Worm (Caenorhabditis elegans) whole organism, early embryonic: Measurements from ENCODE around the gene F49E11.2.

Experiments
- B0310.2 ChIP-seq: sonication (generic microtip); optimal IDR thresholded peaks from 2 replicates; lab custom pipeline; 2016; ENCODE audit warnings: mild to moderate bottlenecking, missing genetic modification characterization, missing compliant biosample characterization
- F13C5.2 ChIP-seq: sonication (generic microtip); optimal IDR thresholded peaks from 2 replicates; lab custom pipeline; 2017; ENCODE audit warnings: mild to moderate bottlenecking, missing genetic modification characterization, inconsistent platforms, missing compliant biosample characterization
- aly-1 ChIP-seq: sonication (generic microtip); optimal IDR thresholded peaks from 2 replicates; lab custom pipeline; 2016; ENCODE audit warnings: missing genetic modification characterization, missing compliant biosample characterization
- ama-1 ChIP-seq: fragments of 150-350 bp; optimal IDR thresholded peaks from 2 replicates; lab custom pipeline; 2014
- ceh-13 ChIP-seq: fragments of 200-800 bp; sonication (Bioruptor generic); optimal IDR thresholded peaks from 2 replicates; lab custom pipeline; 2018; ENCODE audit warnings: mild to moderate bottlenecking, missing genetic modification characterization, missing compliant biosample characterization
- ceh-36 ChIP-seq: sonication (generic microtip); optimal IDR thresholded peaks from 2 replicates; lab custom pipeline; 2016; ENCODE audit warnings: missing genetic modification characterization, inconsistent platforms, missing compliant biosample characterization
- ets-7 ChIP-seq: sonication (generic microtip); optimal IDR thresholded peaks from 2 replicates; lab custom pipeline; 2016; ENCODE audit warnings: missing genotype, missing genetic modification characterization, missing compliant biosample characterization
- flt-1 ChIP-seq: fragments of 200-800 bp; sonication (Bioruptor generic); IDR thresholded peaks from 2 replicates; pipeline ENCODE4 v1.3.6; 2022; ENCODE audit warnings: missing genetic modification characterization, missing compliant biosample characterization
- hmbx-1 ChIP-seq: sonication (generic microtip); optimal IDR thresholded peaks from 2 replicates; lab custom pipeline; 2016; ENCODE audit warnings: mild to moderate bottlenecking, missing genetic modification characterization, missing compliant biosample characterization
- hmg-4 ChIP-seq: fragments of 200-800 bp; sonication (Bioruptor generic); optimal IDR thresholded peaks from 2 replicates; lab custom pipeline; 2018; ENCODE audit warnings: mild to moderate bottlenecking, missing genetic modification characterization, missing compliant biosample characterization
- hnd-1 ChIP-seq: sonication (generic microtip); optimal IDR thresholded peaks from 2 replicates; lab custom pipeline; 2016; ENCODE audit warnings: missing genetic modification characterization, missing compliant biosample characterization
- pes-1 ChIP-seq: fragments of 200-800 bp; sonication (Bioruptor generic); IDR thresholded peaks from 2 replicates; pipeline ENCODE4 v1.3.6; 2022; ENCODE audit warnings: missing genetic modification reagents, missing genetic modification characterization, missing compliant biosample characterization
- scrt-1 ChIP-seq: fragments of 200-800 bp; sonication (Bioruptor generic); IDR thresholded peaks from 2 replicates; pipeline ENCODE4 v1.3.6; 2022; ENCODE audit warnings: missing genetic modification characterization, missing compliant biosample characterization
- sea-1 ChIP-seq: fragments of 200-800 bp; sonication (Bioruptor generic); conservative IDR thresholded peaks from 2 replicates; pipeline ENCODE4 v1.3.6; 2022; ENCODE audit warnings: missing genetic modification characterization, missing compliant biosample characterization
- tbx-11 ChIP-seq: fragments of 200-800 bp; sonication (Bioruptor generic); IDR thresholded peaks from 2 replicates; pipeline ENCODE4 v1.3.6; 2022; ENCODE audit warnings: missing genetic modification characterization, missing compliant biosample characterization
- tbx-37 ChIP-seq: fragments of 200-800 bp; sonication (Bioruptor generic); conservative IDR thresholded peaks from 2 replicates; pipeline ENCODE4 v1.3.6; 2022; ENCODE audit warnings: missing genetic modification reagents, missing genetic modification characterization, missing compliant biosample characterization
- tra-4 ChIP-seq: sonication (generic microtip); optimal IDR thresholded peaks from 2 replicates; lab custom pipeline; 2017; ENCODE audit warnings: missing genetic modification characterization, missing compliant biosample characterization

F49E11.2 gene

DNA sequence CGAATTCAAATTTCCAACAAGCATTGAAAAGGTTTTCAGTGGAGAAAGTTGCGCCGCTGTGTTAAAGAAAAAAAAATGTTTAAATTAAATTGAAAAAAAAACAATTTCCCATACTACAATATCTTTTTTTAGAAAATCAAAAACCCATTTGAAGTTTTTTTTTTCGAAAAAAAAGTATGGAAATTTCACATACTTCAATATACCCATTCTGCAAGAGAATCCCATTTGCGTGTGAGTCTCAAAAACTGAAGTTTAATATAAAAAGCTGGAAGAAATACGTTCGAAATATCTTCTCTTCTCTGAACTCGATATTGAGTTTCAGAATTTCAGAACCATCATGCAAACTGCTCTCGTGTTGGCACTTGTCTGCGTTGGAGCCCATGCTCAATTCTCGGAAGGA, 31.4 kb upstream of the F49E11.2 start, which contains the start of gene scl-7:
TSS of gene scl-7 (plus strand) at position 301 of the 400 bp plus-strand sequence.
- no peak for TF ChIP-seq hmg-4
- no peak for TF ChIP-seq F13C5.2 (tag; lab: Kevin White, UChicago)
- no peak for TF ChIP-seq tbx-37
- TF ChIP-seq aly-1 (tag; lab: Kevin White, UChicago): no peak
- TF ChIP-seq scrt-1: no peak
- TF ChIP-seq tra-4 (tag; lab: Kevin White, UChicago): no peak
- TF ChIP-seq hmbx-1 (tag; lab: Kevin White, UChicago): no peak
- no peak for TF ChIP-seq ets-7 (tag; lab: Kevin White, UChicago)
- TF ChIP-seq ceh-13: no peak
- no peak for TF ChIP-seq ama-1 (lab: Kevin White, UChicago)

DNA sequence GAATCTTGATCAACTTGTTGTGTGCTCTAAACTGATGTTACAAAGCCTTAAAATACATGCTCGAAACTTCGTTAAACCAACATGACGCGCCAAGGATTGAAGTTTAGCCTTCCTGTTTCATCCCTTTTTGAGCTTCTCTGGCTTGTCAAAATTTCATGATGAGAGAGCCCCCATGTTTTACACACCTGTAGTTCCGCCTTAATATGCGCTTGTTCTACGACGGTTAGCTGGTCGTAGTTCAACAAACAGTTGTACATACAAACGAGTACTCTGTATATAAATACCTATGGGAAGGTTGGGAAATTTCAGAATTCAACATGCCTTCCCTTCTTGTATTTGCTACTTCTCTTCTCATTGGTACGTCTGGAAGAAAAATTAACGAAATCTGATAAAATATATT, 29.7 kb upstream of the F49E11.2 start, which contains the start of gene scl-6:
TSS of gene scl-6 (plus strand) at position 301 of the 400 bp plus-strand sequence.
- TF ChIP-seq tbx-37: no peak
- TF ChIP-seq flt-1 (GFP tag; lab: Robert Waterston, UW): no peak
- TF ChIP-seq B0310.2 (tag; lab: Kevin White, UChicago): no peak
- no peak for TF ChIP-seq ceh-36 (tag; lab: Kevin White, UChicago)
- no peak for TF ChIP-seq tbx-11
- no peak for TF ChIP-seq hnd-1 (tag; lab: Kevin White, UChicago)
- no peak for TF ChIP-seq scrt-1
- TF ChIP-seq tra-4 (tag; lab: Kevin White, UChicago): no peak
- TF ChIP-seq hmg-4: no peak
- TF ChIP-seq sea-1: no peak
- no peak for TF ChIP-seq ets-7 (tag; lab: Kevin White, UChicago)
- no peak for TF ChIP-seq pes-1 (GFP tag; lab: Robert Waterston, UW)
- TF ChIP-seq F13C5.2 (tag; lab: Kevin White, UChicago): no peak
- no peak for TF ChIP-seq hmbx-1 (tag; lab: Kevin White, UChicago)
- TF ChIP-seq ceh-13: no peak
- TF ChIP-seq ama-1 (lab: Kevin White, UChicago): no peak
- TF ChIP-seq aly-1 (tag; lab: Kevin White, UChicago): no peak

DNA sequence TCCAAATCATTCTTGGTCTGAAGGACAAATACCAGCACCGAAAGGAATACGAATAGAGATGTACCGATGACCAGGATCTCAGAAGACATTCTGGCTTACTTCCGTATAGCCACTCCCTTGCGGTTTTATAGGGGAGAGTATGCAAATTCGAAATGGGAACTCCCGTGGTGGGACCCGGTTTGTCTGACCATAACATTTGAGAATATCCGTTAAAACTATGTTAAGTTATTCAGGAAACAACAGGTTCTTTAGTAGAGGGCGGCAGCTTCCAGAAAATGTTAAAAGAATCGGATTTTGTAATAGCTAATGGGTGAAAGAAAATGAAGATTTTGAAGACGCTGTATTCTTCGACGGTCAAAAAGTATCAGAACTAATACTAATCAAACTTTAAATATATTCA, 28.4 kb upstream of the F49E11.2 start, which contains the start of gene col-131:
TSS of gene col-131 (minus strand) at position 101 of the 400 bp plus-strand sequence.
- no peak for TF ChIP-seq ets-7 (tag; lab: Kevin White, UChicago)
- no peak for TF ChIP-seq ama-1 (lab: Kevin White, UChicago)

DNA sequence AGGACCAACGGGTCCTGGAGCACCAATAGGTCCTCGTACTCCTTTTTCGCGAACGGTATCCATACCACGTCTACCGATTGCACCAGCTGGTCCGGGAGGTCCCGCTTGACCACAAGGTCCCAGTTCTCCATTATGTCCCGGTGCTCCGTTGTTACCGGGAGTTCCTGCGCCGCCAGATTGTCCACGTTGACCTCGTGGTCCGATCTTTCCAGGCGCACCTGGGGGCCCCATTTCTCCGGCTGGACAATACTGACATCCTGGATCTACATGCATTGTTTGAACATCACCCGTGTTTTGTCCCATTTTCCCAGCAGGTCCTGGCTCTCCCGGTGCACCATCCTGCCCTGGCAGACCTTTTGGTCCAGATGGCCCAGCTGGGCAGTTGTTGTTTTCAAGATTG, 27.3 kb upstream of the F49E11.2 start:
- TF ChIP-seq aly-1 (tag; lab: Kevin White, UChicago) (no peak), sea-1 (0 out of 2 replicates have a peak, but pooled peaks have one; percentile 37)

DNA sequence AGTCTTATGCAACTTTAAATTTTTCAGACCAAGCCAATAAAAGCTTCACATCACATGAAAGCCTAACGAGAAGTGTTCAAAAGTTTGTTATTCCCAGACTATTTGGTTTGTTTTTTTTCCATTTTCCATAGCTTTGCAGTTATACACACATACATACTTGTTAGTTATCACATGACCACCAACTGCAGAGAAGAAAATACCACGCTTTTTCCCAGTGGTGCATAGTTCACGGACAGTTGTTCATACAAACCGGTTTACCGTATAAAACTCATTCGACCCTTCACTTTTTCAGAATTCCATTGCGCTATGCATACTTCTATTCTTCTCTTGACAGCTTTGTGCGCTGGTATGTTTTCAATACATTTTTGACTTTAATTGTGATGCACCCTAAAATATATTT, 24.9 kb upstream of the F49E11.2 start, which contains the start of gene scl-5:
TSS of gene scl-5 (plus strand) at position 301 of the 400 bp plus-strand sequence.
- TF ChIP-seq ceh-13 (no peak), F13C5.2 (tag; lab: Kevin White, UChicago) (no peak)

DNA sequence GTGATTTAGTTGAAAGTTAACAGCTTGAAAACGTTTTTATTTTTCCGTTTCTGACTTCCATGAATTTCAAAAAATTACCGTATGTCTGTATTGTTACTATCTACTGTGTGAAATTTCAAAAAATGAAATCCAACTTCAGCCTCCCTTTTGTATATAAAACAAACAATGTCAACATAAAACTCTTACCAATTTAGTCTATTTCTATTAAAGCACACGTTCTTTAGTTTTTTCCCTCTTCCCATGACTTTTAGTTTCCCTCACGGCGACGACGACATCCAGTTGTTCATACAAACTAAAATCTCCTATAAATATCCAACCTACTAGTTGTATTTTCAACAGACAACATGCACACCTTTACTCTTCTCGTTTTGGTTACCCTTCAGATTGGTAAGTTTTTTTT, 20.5 kb upstream of the F49E11.2 start, which contains the start of gene scl-3:
TSS of gene scl-3 (plus strand) at position 301 of the 400 bp plus-strand sequence.
- TF ChIP-seq hmg-4 (no peak), ama-1 (lab: Kevin White, UChicago) (no peak), hnd-1 (tag; lab: Kevin White, UChicago) (no peak), scrt-1 (no peak), tbx-37 (no peak), ceh-36 (tag; lab: Kevin White, UChicago) (no peak), tbx-11 (no peak)

DNA sequence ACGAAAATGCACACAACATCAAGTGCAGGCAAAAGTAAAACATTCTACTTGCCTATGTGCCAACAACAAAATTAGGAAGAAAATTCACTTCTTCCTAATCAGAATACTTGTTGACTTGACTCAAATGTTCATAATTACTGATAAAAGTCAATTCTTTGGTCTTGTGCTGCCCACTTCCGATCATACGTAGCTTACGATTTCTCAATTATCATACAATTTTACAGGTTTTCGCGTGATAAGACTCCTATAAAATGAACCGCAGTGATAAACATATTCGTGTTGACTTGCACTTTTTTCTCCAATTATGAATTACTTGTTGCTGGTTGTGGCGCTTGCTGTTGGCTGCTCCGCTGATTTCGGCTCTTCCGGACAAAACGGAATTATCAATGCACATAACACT, 18.6 kb upstream of the F49E11.2 start, which contains the start of gene scl-2:
TSS of gene scl-2 (plus strand) at position 293 of the 400 bp plus-strand sequence.
- TF ChIP-seq ceh-36 (tag; lab: Kevin White, UChicago) (no peak), sea-1 (no peak), ama-1 (lab: Kevin White, UChicago) (no peak), flt-1 (GFP tag; lab: Robert Waterston, UW) (no peak), tbx-11 (no peak), aly-1 (tag; lab: Kevin White, UChicago) (no peak), F13C5.2 (tag; lab: Kevin White, UChicago) (no peak), hmbx-1 (tag; lab: Kevin White, UChicago) (no peak), ceh-13 (no peak), tbx-37 (no peak), hnd-1 (tag; lab: Kevin White, UChicago) (no peak), pes-1 (GFP tag; lab: Robert Waterston, UW) (no peak), tra-4 (tag; lab: Kevin White, UChicago) (no peak), ets-7 (tag; lab: Kevin White, UChicago) (no peak), B0310.2 (tag; lab: Kevin White, UChicago) (no peak), hmg-4 (no peak)

DNA sequence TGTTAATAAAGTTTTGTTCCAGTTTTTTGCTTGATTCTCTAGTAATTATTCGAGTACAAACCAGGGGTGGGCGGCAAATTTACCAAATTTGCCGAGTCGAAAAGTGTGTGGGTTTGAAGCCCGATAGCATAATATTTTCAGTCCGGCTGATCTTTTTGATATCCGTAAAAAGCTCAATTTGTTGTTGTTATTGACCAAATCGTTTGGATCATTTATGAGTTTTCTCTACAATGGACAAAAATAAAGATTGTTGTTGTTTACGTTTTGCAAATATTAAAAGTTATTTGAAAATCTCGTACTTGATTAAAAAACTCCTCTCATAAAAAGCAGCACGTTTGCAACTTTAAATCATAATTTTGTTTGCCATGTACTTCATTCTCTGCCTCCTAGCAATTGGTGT, 17.2 kb upstream of the F49E11.2 start, which contains the start of gene scl-1:
TSS of gene scl-1 (plus strand) at position 301 of the 400 bp plus-strand sequence.
- no peak for TF ChIP-seq F13C5.2 (tag; lab: Kevin White, UChicago)
- no peak for TF ChIP-seq ama-1 (lab: Kevin White, UChicago)
- no peak for TF ChIP-seq ceh-13
- TF ChIP-seq sea-1: no peak
- no peak for TF ChIP-seq ceh-36 (tag; lab: Kevin White, UChicago)
- TF ChIP-seq B0310.2 (tag; lab: Kevin White, UChicago): no peak

DNA sequence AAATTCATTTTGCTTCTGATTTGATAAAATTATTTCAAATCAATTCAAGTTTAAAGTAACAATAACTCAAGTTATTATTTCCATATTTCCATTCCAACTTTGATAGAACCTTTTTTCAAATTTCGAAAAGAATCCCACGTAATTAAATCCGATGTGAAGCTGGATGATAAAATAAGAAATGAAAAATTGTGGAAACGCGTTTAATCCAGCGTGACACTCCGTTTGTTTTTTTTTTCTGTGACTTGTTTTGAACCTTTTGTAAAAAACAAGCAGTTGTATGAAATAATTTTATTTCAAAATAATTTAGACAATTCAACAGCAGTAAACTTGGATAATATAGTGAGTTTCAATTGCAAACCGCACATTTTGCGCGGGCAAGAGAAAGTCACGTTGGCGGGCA, 13.8 kb upstream of the F49E11.2 start, which contains the start of gene F49E11.7:
TSS of gene F49E11.7 (plus strand) at position 301 of the 400 bp plus-strand sequence.
- no peak for TF ChIP-seq B0310.2 (tag; lab: Kevin White, UChicago)
- no peak for TF ChIP-seq aly-1 (tag; lab: Kevin White, UChicago)
- no peak for TF ChIP-seq hmg-4
- no peak for TF ChIP-seq ceh-13
- TF ChIP-seq tra-4 (tag; lab: Kevin White, UChicago): no peak
